Fruit fly (Drosophila melanogaster): ENCODE data around the gene CG31446.

The CG31446 gene

DNA sequence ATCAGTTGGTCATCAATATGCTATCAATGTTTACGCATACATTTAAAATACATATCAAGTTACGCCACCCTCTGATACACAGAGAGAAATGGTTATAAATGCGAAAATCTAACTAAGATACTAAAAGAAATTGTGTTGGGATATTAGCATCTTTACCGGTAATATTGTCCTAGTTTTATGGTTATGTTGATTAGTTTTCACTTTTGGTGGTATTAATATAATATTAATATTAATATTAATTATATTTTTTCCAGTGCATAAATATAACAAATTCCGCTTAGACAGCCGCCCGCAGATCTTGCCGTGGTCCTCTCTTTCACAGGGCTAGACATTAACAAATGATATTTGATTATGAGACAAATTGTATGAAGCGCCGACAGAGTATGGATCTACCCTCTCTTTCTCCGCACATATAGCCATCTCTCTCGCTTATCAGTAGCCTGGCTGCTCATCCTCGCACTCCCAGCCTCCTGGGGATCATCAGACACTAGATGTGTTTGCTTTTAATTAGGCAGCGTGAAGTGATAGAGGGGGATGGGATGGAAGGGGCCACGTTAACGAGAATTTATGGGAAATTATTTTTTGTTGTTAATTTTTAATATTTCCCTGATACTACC is 40.1 kb upstream of the CG31446 start (continued):
- TF ChIP-seq Sry-δ (GFP tag; optimal IDR thresholded peaks at IDR 0.05) (no peak), gro (GFP tag; optimal IDR thresholded peaks at IDR 0.05) (no peak), CG10959 (GFP tag; IDR thresholded peaks at IDR 0.05) (peak; percentile 70), unc-4 (GFP tag; IDR thresholded peaks at IDR 0.05; ENCODE audit: partially characterized antibody) (no peak), CG31224 (GFP tag; IDR thresholded peaks at IDR 0.05) (no peak), Spps (tag; optimal IDR thresholded peaks at IDR 0.05) (peak; percentile 69), CG11093 (GFP tag; IDR thresholded peaks at IDR 0.05) (no peak), CG1024 (GFP tag; IDR thresholded peaks at IDR 0.05) (no peak), crp (GFP tag; optimal IDR thresholded peaks at IDR 0.05) (no peak), CG3163 (GFP tag; optimal IDR thresholded peaks at IDR 0.05) (no peak), Dip2 (GFP tag; IDR thresholded peaks at IDR 0.05) (no peak), CG14667 (GFP tag; IDR thresholded peaks at IDR 0.05) (no peak), slp2 (GFP tag; optimal IDR thresholded peaks at IDR 0.05) (no peak), Doc3 (GFP tag; IDR thresholded peaks at IDR 0.05; ENCODE audit: partially characterized antibody) (no peak), Fer3 (tag; optimal IDR thresholded peaks at IDR 0.05) (no peak), h (optimal IDR thresholded peaks at IDR 0.05) (no peak), Hsf (GFP tag; optimal IDR thresholded peaks at IDR 0.05) (no peak), caup (GFP tag; optimal IDR thresholded peaks at IDR 0.05; ENCODE audit: severe bottlenecking) (no peak), hbn (GFP tag; IDR thresholded peaks at IDR 0.05; ENCODE audit: partially characterized antibody) (no peak), grau (tag; optimal IDR thresholded peaks at IDR 0.05) (peak; percentile 48), CG15269 (tag; optimal IDR thresholded peaks at IDR 0.05) (no peak), CG10274 (GFP tag; optimal IDR thresholded peaks at IDR 0.05) (no peak), CG17359 (tag; optimal IDR thresholded peaks at IDR 0.05) (peak; percentile 33), ind (GFP tag; optimal IDR thresholded peaks at IDR 0.05) (peak; percentile 18), Awh (GFP tag; IDR thresholded peaks at IDR 0.05) (no peak), CG10321 (GFP tag; IDR thresholded peaks at IDR 0.05) (peak; percentile 74), Doc2 (GFP tag; IDR thresholded peaks at IDR 0.05) (no peak), CG18262 (tag; optimal IDR thresholded peaks at IDR 0.05) (peak; percentile 82), fru (optimal IDR thresholded peaks at IDR 0.05) (no peak), CG12659 (GFP tag; optimal IDR thresholded peaks at IDR 0.05) (no peak), CG8478 (optimal IDR thresholded peaks at IDR 0.05) (no peak), CG13775 (GFP tag; optimal IDR thresholded peaks at IDR 0.05) (peak; percentile 12), CG16863 (GFP tag; optimal IDR thresholded peaks at IDR 0.05) (no peak), kni (GFP tag; optimal IDR thresholded peaks at IDR 0.05) (no peak), CG4707 (GFP tag; optimal IDR thresholded peaks at IDR 0.05) (no peak), lmd (GFP tag; IDR thresholded peaks at IDR 0.05) (peak; percentile 14; the same call in 1 of the 2 replicates), insv (GFP tag; optimal IDR thresholded peaks at IDR 0.05) (no peak), hb (GFP tag; IDR thresholded peaks at IDR 0.05; ENCODE audit: partially characterized antibody) (no peak), Sry-β (GFP tag; optimal IDR thresholded peaks at IDR 0.05) (peak; percentile 5), trh (GFP tag; optimal IDR thresholded peaks at IDR 0.05) (no peak), sima (GFP tag; optimal IDR thresholded peaks at IDR 0.05) (no peak), lola (GFP tag; optimal IDR thresholded peaks at IDR 0.05) (peak in 1 of 3 experiments; percentile 74), CG31388 (GFP tag; optimal IDR thresholded peaks at IDR 0.05) (no peak), Oli (tag; optimal IDR thresholded peaks at IDR 0.05) (peak; percentile 41), dimm (GFP tag; IDR thresholded peaks at IDR 0.05) (no peak), CG5180 (GFP tag; optimal IDR thresholded peaks at IDR 0.05) (no peak), peb (GFP tag; IDR thresholded peaks at IDR 0.05) (no peak), oc (tag; optimal IDR thresholded peaks at IDR 0.05) (peak; percentile 23), CG7745 (tag; optimal IDR thresholded peaks at IDR 0.05) (peak; percentile 46), Aef1 (GFP tag; IDR thresholded peaks at IDR 0.05) (no peak), mam (GFP tag; optimal IDR thresholded peaks at IDR 0.05) (no peak)

Data from whole organism, embryonic.